Fruit fly (Drosophila melanogaster) whole organism, pupa: ENCODE measurements around the gene Zasp67.

Experiments used
- CG15710 ChIP-seq: fragments of 200-800 bp; sonication (Bioruptor generic); optimal IDR thresholded peaks from 2 replicates; lab custom pipeline; 2018; ENCODE audit warnings: missing biosample characterization, mild to moderate bottlenecking, missing genetic modification characterization, moderate library complexity
- CG17806 ChIP-seq: fragments of 200-800 bp; sonication (Bioruptor generic); optimal IDR thresholded peaks from 2 replicates; lab custom pipeline; 2018; ENCODE audit warnings: missing biosample characterization, mild to moderate bottlenecking, missing genetic modification characterization, moderate library complexity
- CG4496 ChIP-seq: fragments of 200-800 bp; sonication (Bioruptor generic); IDR thresholded peaks from 3 replicates; pipeline ENCODE4 v1.3.6; 2022; ENCODE audit warnings: missing biosample characterization, missing genetic modification characterization
- CG8301 ChIP-seq: fragments of 200-800 bp; sonication (Bioruptor generic); optimal IDR thresholded peaks from 2 replicates; lab custom pipeline; 2018; ENCODE audit warnings: missing biosample characterization, mild to moderate bottlenecking, missing genetic modification characterization
- D1 ChIP-seq: fragments of 200-800 bp; sonication (Bioruptor generic); optimal IDR thresholded peaks from 2 replicates; lab custom pipeline; 2018; ENCODE audit warnings: missing biosample characterization, mild to moderate bottlenecking, missing genetic modification characterization, moderate library complexity
- EcR ChIP-seq: fragments of 200-800 bp; sonication (Bioruptor generic); optimal IDR thresholded peaks from 3 replicates; lab custom pipeline; 2019; ENCODE audit warnings: missing biosample characterization, missing genetic modification characterization, mild to moderate bottlenecking, moderate library complexity, missing genetic modification reagents
- fd96Ca ChIP-seq: fragments of 200-800 bp; sonication (Bioruptor generic); IDR thresholded peaks from 3 replicates; pipeline ENCODE4 v1.3.6; 2022; ENCODE audit warnings: missing biosample characterization, missing genetic modification characterization
- rn ChIP-seq: fragments of 200-800 bp; sonication (Bioruptor generic); IDR thresholded peaks from 2 replicates; pipeline ENCODE4 v1.3.6; 2022; ENCODE audit warnings: missing biosample characterization, missing genetic modification characterization

dm6 chr3L:9768385-9768784 lies 29.1 kb downstream of the Zasp67 start:
- TF ChIP-seq fd96Ca (GFP tag; lab: Robert Waterston, UW) (no peak), D1 (no peak), CG4496 (GFP tag; lab: Robert Waterston, UW) (no peak), CG8301 (tag; lab: Kevin White, UChicago) (no peak), EcR (no peak), CG15710 (tag; lab: Kevin White, UChicago) (no peak), CG17806 (tag; lab: Kevin White, UChicago) (no peak), rn (GFP tag; lab: Robert Waterston, UW) (no peak)
